Fruit fly (Drosophila melanogaster) whole organism, embryonic: ENCODE data around the gene Ae2.
A peak's percentile ranks its signal among the peaks of the same experiment; 100 is the strongest.

ENCODE experiments used
- Aef1 ChIP-seq: fragments of 200-800 bp; sonication (Bioruptor generic); IDR thresholded peaks from 3 replicates; pipeline ENCODE4 v1.3.6; 2022; ENCODE audit warnings: missing biosample characterization, missing genetic modification characterization
- Awh ChIP-seq: fragments of 200-800 bp; sonication (Bioruptor generic); IDR thresholded peaks from 2 replicates; pipeline ENCODE4, ENCODE4 v1.3.6; 2022; ENCODE audit warnings: missing biosample characterization, missing genetic modification characterization
- B-H2 ChIP-seq: fragments of 200-800 bp; sonication (Bioruptor generic); optimal IDR thresholded peaks from 2 replicates; lab custom pipeline; 2018; ENCODE audit warnings: missing biosample characterization, mild to moderate bottlenecking, missing genetic modification characterization
- CG10462 ChIP-seq: fragments of 200-800 bp; sonication (Bioruptor generic); optimal IDR thresholded peaks from 2 replicates; lab custom pipeline; 2016; ENCODE audit warnings: missing biosample characterization, missing genetic modification characterization
- CG10979 ChIP-seq: fragments of 200-800 bp; sonication (Bioruptor generic); optimal IDR thresholded peaks from 2 replicates; lab custom pipeline; 2018; ENCODE audit warnings: missing biosample characterization, mild to moderate bottlenecking, missing genetic modification characterization, moderate library complexity
- CG12659 ChIP-seq: fragments of 200-800 bp; sonication (Bioruptor generic); optimal IDR thresholded peaks from 3 replicates; lab custom pipeline; 2017; ENCODE audit warnings: mild to moderate bottlenecking, missing biosample characterization, missing genetic modification reagents, missing genetic modification characterization
- CG13123 ChIP-seq: fragments of 200-800 bp; sonication (Bioruptor generic); optimal IDR thresholded peaks from 2 replicates; lab custom pipeline; 2016; ENCODE audit warnings: missing biosample characterization, missing genetic modification characterization
- CG16815 ChIP-seq: fragments of 200-800 bp; sonication (Bioruptor generic); optimal IDR thresholded peaks from 3 replicates; lab custom pipeline; 2017; ENCODE audit warnings: missing biosample characterization, mild to moderate bottlenecking, missing genetic modification characterization
- CG17186 ChIP-seq: fragments of 200-800 bp; sonication (Bioruptor generic); optimal IDR thresholded peaks from 3 replicates; lab custom pipeline; 2017; ENCODE audit warnings: missing biosample characterization, missing genetic modification reagents, missing genetic modification characterization
- CG17359 ChIP-seq: fragments of 200-800 bp; sonication (Bioruptor generic); optimal IDR thresholded peaks from 3 replicates; lab custom pipeline; 2018; ENCODE audit warnings: missing biosample characterization, mild to moderate bottlenecking, missing genetic modification characterization, moderate library complexity
- CG18476 ChIP-seq: fragments of 200-800 bp; sonication (Bioruptor generic); optimal IDR thresholded peaks from 2 replicates; lab custom pipeline; 2016; ENCODE audit warnings: missing biosample characterization, mild to moderate bottlenecking, missing genetic modification characterization
- CG2678 ChIP-seq: fragments of 200-800 bp; sonication (Bioruptor generic); optimal IDR thresholded peaks from 3 replicates; lab custom pipeline; 2019; ENCODE audit warnings: missing biosample characterization, mild to moderate bottlenecking, missing genetic modification characterization, moderate library complexity
- CG6813 ChIP-seq: fragments of 200-800 bp; sonication (Bioruptor generic); optimal IDR thresholded peaks from 2 replicates; lab custom pipeline; 2017; ENCODE audit warnings: missing biosample characterization, missing genetic modification characterization, mild to moderate bottlenecking, moderate library complexity, missing genetic modification reagents
- CG7963 ChIP-seq: fragments of 200-800 bp; sonication (Bioruptor generic); IDR thresholded peaks from 3 replicates; pipeline ENCODE4 v1.3.6; 2022; ENCODE audit warnings: missing biosample characterization, missing genetic modification characterization; ENCODE audit not compliant: partially characterized antibody
- CG7987 ChIP-seq: fragments of 200-800 bp; sonication (Bioruptor generic); optimal IDR thresholded peaks from 2 replicates; lab custom pipeline; 2018; ENCODE audit warnings: missing biosample characterization, mild to moderate bottlenecking, missing genetic modification characterization, moderate library complexity
- CG8924 ChIP-seq: fragments of 200-800 bp; optimal IDR thresholded peaks from 3 replicates; lab custom pipeline; 2019; ENCODE audit warnings: missing biosample characterization, mild to moderate bottlenecking, missing genetic modification characterization, moderate library complexity
- CTCF ChIP-seq: fragments of 200-800 bp; sonication (Bioruptor generic); optimal IDR thresholded peaks from 2 replicates; lab custom pipeline; 2017; ENCODE audit warnings: missing biosample characterization, mild to moderate bottlenecking, missing genetic modification characterization, moderate library complexity
- Dll ChIP-seq: fragments of 200-800 bp; sonication (Bioruptor generic); IDR thresholded peaks from 4 replicates; pipeline ENCODE4 v1.3.6; 2022; ENCODE audit warnings: missing biosample characterization, missing genetic modification characterization; ENCODE audit not compliant: partially characterized antibody
- Drgx ChIP-seq: fragments of 200-800 bp; sonication (Bioruptor generic); IDR thresholded peaks from 2 replicates; pipeline ENCODE4 v1.3.6; 2022; ENCODE audit warnings: missing biosample characterization, missing genetic modification characterization
- Ets65A ChIP-seq: fragments of 200-800 bp; sonication (Bioruptor generic); peaks from one replicate; lab custom pipeline; 2016; ENCODE audit warnings: missing biosample characterization, missing genetic modification characterization
- Fer2 ChIP-seq: fragments of 200-800 bp; sonication (Bioruptor generic); optimal IDR thresholded peaks from 2 replicates; lab custom pipeline; 2018; ENCODE audit warnings: missing biosample characterization, mild to moderate bottlenecking, missing genetic modification characterization, moderate library complexity
- H2.0 ChIP-seq: fragments of 200-800 bp; sonication (Bioruptor generic); IDR thresholded peaks from 2 replicates; pipeline ENCODE4 v1.3.6; 2022; ENCODE audit warnings: missing biosample characterization, missing genetic modification characterization
- HHEX ChIP-seq: fragments of 200-800 bp; sonication (Bioruptor generic); optimal IDR thresholded peaks from 3 replicates; lab custom pipeline; 2017; ENCODE audit warnings: missing biosample characterization, mild to moderate bottlenecking, missing genetic modification characterization, missing genetic modification reagents
- HmgD ChIP-seq: fragments of 200-800 bp; sonication (Bioruptor generic); optimal IDR thresholded peaks from 3 replicates; lab custom pipeline; 2016; ENCODE audit warnings: missing biosample characterization, missing genetic modification characterization
- Kr ChIP-seq: fragments of 200-800 bp; sonication (Bioruptor generic); optimal IDR thresholded peaks from 2 replicates; lab custom pipeline; 2017; ENCODE audit warnings: missing biosample characterization, mild to moderate bottlenecking, missing genetic modification characterization
- NfI ChIP-seq: fragments of 200-800 bp; sonication (Bioruptor generic); optimal IDR thresholded peaks from 3 replicates; lab custom pipeline; 2018; ENCODE audit warnings: missing biosample characterization, mild to moderate bottlenecking, missing genetic modification characterization, moderate library complexity
- Sry-β ChIP-seq: fragments of 200-800 bp; sonication (Bioruptor generic); optimal IDR thresholded peaks from 2 replicates; lab custom pipeline; 2018; ENCODE audit warnings: missing biosample characterization, mild to moderate bottlenecking, missing genetic modification characterization, moderate library complexity
- bsh ChIP-seq, 2 experiments: fragments of 200-800 bp; sonication (Bioruptor generic); optimal IDR thresholded peaks; 2 replicates each; lab custom pipeline; 2017 to 2018; ENCODE audit warnings: mild to moderate bottlenecking in 2 of 2, missing biosample characterization in 2 of 2, missing genetic modification characterization in 2 of 2, moderate library complexity in 1 of 2
- crp ChIP-seq, 2 experiments: fragments of 200-800 bp; sonication (Bioruptor generic); optimal IDR thresholded peaks; 2 replicates in 1 of 2; 3 replicates in 1 of 2; lab custom pipeline; 2017; ENCODE audit warnings: missing biosample characterization in 2 of 2, missing genetic modification characterization in 2 of 2, mild to moderate bottlenecking in 1 of 2, moderate library complexity in 1 of 2
- fd3F ChIP-seq: fragments of 200-800 bp; sonication (Bioruptor generic); optimal IDR thresholded peaks from 2 replicates; lab custom pipeline; 2018; ENCODE audit warnings: missing biosample characterization, mild to moderate bottlenecking, missing genetic modification characterization, moderate library complexity
- gro ChIP-seq: fragments of 200-800 bp; sonication (Bioruptor generic); optimal IDR thresholded peaks from 2 replicates; lab custom pipeline; 2016; ENCODE audit warnings: missing biosample characterization, missing genetic modification characterization
- gsb ChIP-seq: fragments of 200-800 bp; sonication (Bioruptor generic); IDR thresholded peaks from 2 replicates; pipeline ENCODE4 v1.3.6; 2022; ENCODE audit warnings: missing biosample characterization, missing genetic modification characterization
- lola ChIP-seq, 3 experiments: fragments of >200 bp in 2 of 3; fragments of 200-800 bp in 1 of 3; sonication (Bioruptor generic) in 1 of 3; optimal IDR thresholded peaks; 2 replicates each; lab custom pipeline; 2017 to 2019; ENCODE audit warnings: missing biosample characterization in 3 of 3, missing genetic modification characterization in 3 of 3, mild to moderate bottlenecking in 1 of 3, moderate library complexity in 1 of 3
- lov ChIP-seq, 2 experiments: fragments of 200-800 bp in 1 of 2; fragments of >200 bp in 1 of 2; sonication (Bioruptor generic) in 1 of 2; IDR thresholded peaks in 1 of 2; optimal IDR thresholded peaks in 1 of 2; 2 replicates in 1 of 2; 3 replicates in 1 of 2; pipeline versions ENCODE4 v1.3.6 to Lab custom; 2017 to 2022; ENCODE audit warnings: missing biosample characterization in 1 of 2, missing genetic modification characterization in 1 of 2
- luna ChIP-seq: fragments of 200-800 bp; sonication (Bioruptor generic); optimal IDR thresholded peaks from 2 replicates; lab custom pipeline; 2016; ENCODE audit warnings: missing biosample characterization, missing genetic modification characterization
- mld ChIP-seq: fragments of 200-800 bp; sonication (Bioruptor generic); IDR thresholded peaks from 3 replicates; pipeline ENCODE4 v1.3.6; 2022; ENCODE audit warnings: missing biosample characterization, missing genetic modification characterization; ENCODE audit not compliant: partially characterized antibody
- oc ChIP-seq: fragments of 200-800 bp; sonication (Bioruptor generic); optimal IDR thresholded peaks from 2 replicates; lab custom pipeline; 2018; ENCODE audit warnings: missing biosample characterization, mild to moderate bottlenecking, missing genetic modification characterization, moderate library complexity
- pfk ChIP-seq: fragments of 200-800 bp; sonication (Bioruptor generic); optimal IDR thresholded peaks from 2 replicates; lab custom pipeline; 2018; ENCODE audit warnings: missing biosample characterization, mild to moderate bottlenecking, missing genetic modification characterization, moderate library complexity
- phol ChIP-seq: fragments of 200-800 bp; sonication (Bioruptor generic); optimal IDR thresholded peaks from 3 replicates; lab custom pipeline; 2018; ENCODE audit warnings: missing biosample characterization, mild to moderate bottlenecking, missing genetic modification characterization, moderate library complexity
- pita ChIP-seq: fragments of 200-800 bp; sonication (Bioruptor generic); optimal IDR thresholded peaks from 2 replicates; lab custom pipeline; 2017; ENCODE audit warnings: missing biosample characterization, mild to moderate bottlenecking, missing genetic modification characterization
- pnt ChIP-seq: fragments of 200-800 bp; sonication (Bioruptor generic); optimal IDR thresholded peaks from 3 replicates; lab custom pipeline; 2016; ENCODE audit warnings: missing biosample characterization, missing genetic modification characterization
- prd ChIP-seq, 3 experiments: fragments of >200 bp in 2 of 3; fragments of 200-800 bp in 1 of 3; sonication (Bioruptor generic) in 1 of 3; optimal IDR thresholded peaks in 2 of 3; IDR thresholded peaks in 1 of 3; 2 replicates in 2 of 3; 3 replicates in 1 of 3; pipeline versions ENCODE4 v1.3.6 to Lab custom; 2017 to 2022; ENCODE audit warnings: missing biosample characterization in 1 of 3, missing genetic modification characterization in 1 of 3
- pros ChIP-seq: fragments of 200-800 bp; sonication (Bioruptor generic); optimal IDR thresholded peaks from 3 replicates; lab custom pipeline; 2019; ENCODE audit warnings: missing biosample characterization, mild to moderate bottlenecking, missing genetic modification characterization, moderate library complexity
- psq ChIP-seq: fragments of 200-800 bp; sonication (Bioruptor generic); optimal IDR thresholded peaks from 2 replicates; lab custom pipeline; 2017; ENCODE audit warnings: missing biosample characterization, missing genetic modification characterization
- rib ChIP-seq: fragments of 200-800 bp; sonication (Bioruptor generic); IDR thresholded peaks from 2 replicates; pipeline ENCODE4 v1.3.6; 2022; ENCODE audit warnings: missing biosample characterization, missing genetic modification characterization
- tgo ChIP-seq: fragments of 200-800 bp; sonication (Bioruptor generic); IDR thresholded peaks from 3 replicates; pipeline ENCODE4 v1.3.6; 2022; ENCODE audit warnings: missing biosample characterization, missing genetic modification characterization
- tin ChIP-seq: fragments of 200-800 bp; sonication (Bioruptor generic); optimal IDR thresholded peaks from 3 replicates; lab custom pipeline; 2016; ENCODE audit warnings: missing biosample characterization, missing genetic modification characterization
- z ChIP-seq: fragments of 200-800 bp; sonication (Bioruptor generic); IDR thresholded peaks from 3 replicates; pipeline ENCODE4 v1.3.6; 2022; ENCODE audit warnings: missing biosample characterization, missing genetic modification characterization

The Ae2 gene

DNA sequence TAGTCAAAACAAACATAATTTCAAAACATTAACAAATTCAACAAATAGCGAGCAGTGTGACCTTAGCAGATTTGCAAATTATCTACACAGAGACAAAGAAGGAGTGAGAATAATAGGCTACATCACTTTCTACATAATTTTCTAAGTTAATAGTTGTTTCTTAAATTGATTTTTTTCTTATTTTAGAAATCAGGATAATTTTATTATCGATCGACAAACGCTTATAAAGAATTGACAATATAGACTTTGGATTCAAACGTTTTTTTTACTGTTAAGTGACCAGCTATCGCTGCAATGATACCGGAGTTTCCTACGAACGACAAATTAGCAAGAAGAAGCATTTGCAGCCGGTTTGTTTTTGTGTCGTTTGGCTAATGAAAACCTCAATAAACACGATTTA lies 40.2 kb upstream of the Ae2 start, which contains the start of the genes nbs and defl (continued):
- peak; percentile 46 for TF ChIP-seq CG13123
- TF ChIP-seq Drgx (GFP tag; lab: Robert Waterston, UW), result peak; percentile 50; the same call in 1 of the 2 replicates
- TF ChIP-seq phol, result peak; percentile 70
- peak; percentile 49 for TF ChIP-seq CG17359
- peak; percentile 57 for TF ChIP-seq gro (GFP tag; lab: Kevin White, UChicago)
- TF ChIP-seq Dll, result peak; percentile 75
- TF ChIP-seq gsb (GFP tag; lab: Robert Waterston, UW), result no peak
- peak; percentile 60 for TF ChIP-seq B-H2 (GFP tag; lab: Kevin White, UChicago)
- TF ChIP-seq rib, result peak; percentile 71
- no peak for TF ChIP-seq mld (GFP tag; lab: Robert Waterston, UW)
- TF ChIP-seq lola (GFP tag; optimal IDR thresholded peaks at IDR 0.05; lab: Kevin White, UChicago), result peak in 1 of 3 experiments; percentile 56
- TF ChIP-seq CG10979 (tag; lab: Kevin White, UChicago), result peak; percentile 46
- peak; percentile 43 for TF ChIP-seq luna
- TF ChIP-seq tin, result peak; percentile 56
- TF ChIP-seq z (GFP tag; lab: Robert Waterston, UW), result no peak
- TF ChIP-seq Ets65A (GFP tag; lab: Kevin White, UChicago), result peak; percentile 95
- TF ChIP-seq NfI (GFP tag; lab: Kevin White, UChicago), result peak; percentile 41
- peak; percentile 51; the same call in 1 of the 2 replicates for TF ChIP-seq H2.0
- TF ChIP-seq bsh (GFP tag; optimal IDR thresholded peaks at IDR 0.05; lab: Kevin White, UChicago), result peak in 1 of 2 experiments; percentile 43
- no peak; the same call in 1 of the 2 replicates for TF ChIP-seq Awh (GFP tag; lab: Robert Waterston, UW)
- TF ChIP-seq fd3F (GFP tag; lab: Kevin White, UChicago), result peak; percentile 49
- peak; percentile 45 for TF ChIP-seq CG16815
- no peak for TF ChIP-seq CG6813 (GFP tag; lab: Kevin White, UChicago)
- peak in 1 of 2 experiments; percentile 28 for TF ChIP-seq crp (GFP tag; optimal IDR thresholded peaks at IDR 0.05; lab: Kevin White, UChicago)
- no peak for TF ChIP-seq Kr (GFP tag; lab: Kevin White, UChicago)
- TF ChIP-seq HmgD (GFP tag; lab: Kevin White, UChicago), result peak; percentile 37
- peak; percentile 74 for TF ChIP-seq CG12659 (GFP tag; lab: Kevin White, UChicago)
- TF ChIP-seq psq, result peak; percentile 23
- TF ChIP-seq CG10462, result peak; percentile 9
- peak; percentile 16 for TF ChIP-seq HHEX (GFP tag; lab: Kevin White, UChicago)
- TF ChIP-seq tgo, result peak; percentile 72; the same call in 2 of the 3 replicates
- peak; percentile 59 for TF ChIP-seq CG8924 (tag; lab: Kevin White, UChicago)
- peak; percentile 61 for TF ChIP-seq pnt
- peak; percentile 74 for TF ChIP-seq Aef1 (GFP tag; lab: Robert Waterston, UW)
- TF ChIP-seq oc, result no peak
- TF ChIP-seq lov (optimal IDR thresholded peaks at IDR 0.05; lab: Kevin White, UChicago), result no peak
- 0 out of 3 replicates have a peak, but pooled peaks have one; percentile 20 for TF ChIP-seq lov (GFP tag; IDR thresholded peaks at IDR 0.05; lab: Robert Waterston, UW)
- no peak for TF ChIP-seq pfk
- TF ChIP-seq CG2678 (tag; lab: Kevin White, UChicago), result peak; percentile 79
- TF ChIP-seq pita (GFP tag; lab: Kevin White, UChicago), result no peak
- peak; percentile 29 for TF ChIP-seq Sry-β (GFP tag; lab: Kevin White, UChicago)
- no peak for TF ChIP-seq prd (optimal IDR thresholded peaks at IDR 0.05; lab: Kevin White, UChicago)
- peak; percentile 84 for TF ChIP-seq prd (GFP tag; IDR thresholded peaks at IDR 0.05; lab: Robert Waterston, UW)
- TF ChIP-seq CG7963 (GFP tag; lab: Robert Waterston, UW), result no peak
- TF ChIP-seq CG17186 (GFP tag; lab: Kevin White, UChicago), result no peak
- TF ChIP-seq pros (GFP tag; lab: Kevin White, UChicago), result no peak
- no peak for TF ChIP-seq CG7987
- peak; percentile 60 for TF ChIP-seq CG18476 (GFP tag; lab: Kevin White, UChicago)
- TF ChIP-seq CTCF (GFP tag; lab: Kevin White, UChicago), result no peak
- peak; percentile 55 for TF ChIP-seq Fer2 (tag; lab: Kevin White, UChicago)
